Worm (Caenorhabditis elegans): ENCODE results near the gene F09G8.10.

DNA sequence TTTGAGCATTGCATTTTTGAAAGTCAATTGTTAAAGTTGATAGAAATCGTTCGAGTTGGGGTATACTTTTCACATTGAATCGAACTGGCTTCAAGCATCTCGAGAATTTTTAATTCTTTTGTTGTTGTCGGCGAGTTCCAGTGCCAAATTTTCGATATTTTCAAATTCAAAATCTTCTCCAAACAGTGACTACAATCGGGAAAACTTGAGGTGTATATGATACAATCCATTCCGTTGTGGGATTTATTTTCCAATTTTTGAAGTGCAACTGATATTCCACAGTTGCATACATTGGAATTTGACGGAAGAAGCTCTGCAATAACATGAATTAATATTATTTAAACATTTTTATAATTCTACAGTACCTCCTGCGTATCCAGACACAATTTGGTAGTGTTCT lies 33.8 kb upstream of the F09G8.10 start:
- TF ChIP-seq mbf-1 (tag; optimal IDR thresholded peaks at IDR 0.05) (no peak), egl-27 (tag; optimal IDR thresholded peaks at IDR 0.05) (no peak)
